Fruit fly (Drosophila melanogaster) whole organism, embryonic: Measurements from ENCODE around the gene mRpL13.

Experiments used
- Blimp-1 ChIP-seq: fragments of 200-800 bp; sonication (Bioruptor generic); optimal IDR thresholded peaks from 3 replicates; lab custom pipeline; 2018; ENCODE audit warnings: missing biosample characterization, missing genetic modification characterization, mild to moderate bottlenecking, moderate library complexity, missing genetic modification reagents
- CG10274 ChIP-seq: fragments of 200-800 bp; sonication (Bioruptor generic); optimal IDR thresholded peaks from 3 replicates; lab custom pipeline; 2017; ENCODE audit warnings: missing biosample characterization, mild to moderate bottlenecking, missing genetic modification characterization
- CG11456 ChIP-seq: fragments of 200-800 bp; sonication (Bioruptor generic); IDR thresholded peaks from 3 replicates; pipeline ENCODE4 v1.3.6; 2022; ENCODE audit warnings: missing biosample characterization, missing genetic modification characterization
- CG14710 ChIP-seq: fragments of 200-800 bp; sonication (Bioruptor generic); optimal IDR thresholded peaks from 3 replicates; lab custom pipeline; 2019; ENCODE audit warnings: missing biosample characterization, mild to moderate bottlenecking, missing genetic modification characterization, moderate library complexity
- CG15269 ChIP-seq: fragments of 200-800 bp; sonication (Bioruptor generic); optimal IDR thresholded peaks from 2 replicates; lab custom pipeline; 2018; ENCODE audit warnings: missing biosample characterization, mild to moderate bottlenecking, missing genetic modification characterization, moderate library complexity
- CG16813 ChIP-seq: fragments of 200-800 bp; sonication (Bioruptor generic); IDR thresholded peaks from 3 replicates; pipeline ENCODE4 v1.3.6; 2022; ENCODE audit warnings: missing biosample characterization, missing genetic modification characterization; ENCODE audit not compliant: partially characterized antibody
- CG16815 ChIP-seq: fragments of 200-800 bp; sonication (Bioruptor generic); optimal IDR thresholded peaks from 3 replicates; lab custom pipeline; 2017; ENCODE audit warnings: missing biosample characterization, mild to moderate bottlenecking, missing genetic modification characterization
- CG17359 ChIP-seq: fragments of 200-800 bp; sonication (Bioruptor generic); optimal IDR thresholded peaks from 3 replicates; lab custom pipeline; 2018; ENCODE audit warnings: missing biosample characterization, mild to moderate bottlenecking, missing genetic modification characterization, moderate library complexity
- CG17829 ChIP-seq: fragments of 200-800 bp; optimal IDR thresholded peaks from 2 replicates; lab custom pipeline; 2019; ENCODE audit warnings: missing biosample characterization, mild to moderate bottlenecking, missing genetic modification characterization, moderate library complexity
- CG2678 ChIP-seq: fragments of 200-800 bp; sonication (Bioruptor generic); optimal IDR thresholded peaks from 3 replicates; lab custom pipeline; 2019; ENCODE audit warnings: missing biosample characterization, mild to moderate bottlenecking, missing genetic modification characterization, moderate library complexity
- CG3281 ChIP-seq: fragments of 200-800 bp; sonication (Bioruptor generic); optimal IDR thresholded peaks from 3 replicates; lab custom pipeline; 2017; ENCODE audit warnings: missing biosample characterization, mild to moderate bottlenecking, missing genetic modification characterization
- CG5245 ChIP-seq: fragments of 200-800 bp; sonication (Bioruptor generic); optimal IDR thresholded peaks from 3 replicates; lab custom pipeline; 2016; ENCODE audit warnings: missing biosample characterization, missing genetic modification characterization
- CG6254 ChIP-seq: fragments of 200-800 bp; sonication (Bioruptor generic); optimal IDR thresholded peaks from 3 replicates; lab custom pipeline; 2017; ENCODE audit warnings: mild to moderate bottlenecking, missing biosample characterization, missing genetic modification reagents, missing genetic modification characterization
- CG6654 ChIP-seq: fragments of 200-800 bp; sonication (Bioruptor generic); optimal IDR thresholded peaks from 2 replicates; lab custom pipeline; 2017; ENCODE audit warnings: missing biosample characterization, mild to moderate bottlenecking, missing genetic modification characterization
- CG6689 ChIP-seq: fragments of 200-800 bp; sonication (Bioruptor generic); IDR thresholded peaks from 2 replicates; pipeline ENCODE4 v1.3.6; 2022; ENCODE audit warnings: missing biosample characterization, missing genetic modification characterization
- CG7786 ChIP-seq: fragments of 200-800 bp; sonication (Bioruptor generic); optimal IDR thresholded peaks from 2 replicates; lab custom pipeline; 2016; ENCODE audit warnings: missing biosample characterization, missing genetic modification characterization
- CoRest ChIP-seq: fragments of 200-800 bp; sonication (Bioruptor generic); optimal IDR thresholded peaks from 3 replicates; lab custom pipeline; 2018; ENCODE audit warnings: missing biosample characterization, mild to moderate bottlenecking, missing genetic modification characterization, moderate library complexity
- Eip74EF ChIP-seq, 2 experiments: fragments of 200-800 bp in 1 of 2; fragments of >200 bp in 1 of 2; sonication (Bioruptor generic) in 1 of 2; optimal IDR thresholded peaks; 2 replicates each; lab custom pipeline; 2017 to 2019; ENCODE audit warnings: missing biosample characterization in 2 of 2, missing genetic modification characterization in 2 of 2, mild to moderate bottlenecking in 1 of 2, moderate library complexity in 1 of 2
- H2.0 ChIP-seq: fragments of 200-800 bp; sonication (Bioruptor generic); IDR thresholded peaks from 2 replicates; pipeline ENCODE4 v1.3.6; 2022; ENCODE audit warnings: missing biosample characterization, missing genetic modification characterization
- Hey ChIP-seq: fragments of 200-800 bp; sonication (Bioruptor generic); optimal IDR thresholded peaks from 3 replicates; lab custom pipeline; 2018; ENCODE audit warnings: missing biosample characterization, mild to moderate bottlenecking, missing genetic modification characterization
- HmgD ChIP-seq: fragments of 200-800 bp; sonication (Bioruptor generic); optimal IDR thresholded peaks from 3 replicates; lab custom pipeline; 2016; ENCODE audit warnings: missing biosample characterization, missing genetic modification characterization
- Nf-YC ChIP-seq: fragments of 200-800 bp; optimal IDR thresholded peaks from 3 replicates; lab custom pipeline; 2019; ENCODE audit warnings: missing biosample characterization, mild to moderate bottlenecking, missing genetic modification characterization, moderate library complexity
- Pdp1 ChIP-seq, 2 experiments: fragments of 200-800 bp; sonication (Bioruptor generic); optimal IDR thresholded peaks; 3 replicates each; lab custom pipeline; 2016; ENCODE audit warnings: missing biosample characterization in 2 of 2, missing genetic modification characterization in 2 of 2, mild to moderate bottlenecking in 1 of 2, moderate library complexity in 1 of 2
- Poxn ChIP-seq: fragments of 200-800 bp; sonication (Bioruptor generic); IDR thresholded peaks from 2 replicates; pipeline ENCODE4 v1.3.6; 2022; ENCODE audit warnings: missing biosample characterization, missing genetic modification characterization
- Sox100B ChIP-seq: fragments of 200-800 bp; sonication (Bioruptor generic); optimal IDR thresholded peaks from 3 replicates; lab custom pipeline; 2018; ENCODE audit warnings: missing biosample characterization, mild to moderate bottlenecking, missing genetic modification characterization
- Ssrp ChIP-seq: fragments of 200-800 bp; sonication (Bioruptor generic); optimal IDR thresholded peaks from 2 replicates; lab custom pipeline; 2018; ENCODE audit warnings: missing biosample characterization, mild to moderate bottlenecking, missing genetic modification characterization, moderate library complexity
- aop ChIP-seq: fragments of 200-800 bp; sonication (Bioruptor generic); IDR thresholded peaks from 2 replicates; pipeline ENCODE4 v1.3.6; 2022; ENCODE audit warnings: missing biosample characterization, missing genetic modification characterization
- crol ChIP-seq: fragments of 200-800 bp; sonication (Bioruptor generic); IDR thresholded peaks from 2 replicates; pipeline ENCODE4 v1.3.6; 2022; ENCODE audit warnings: missing biosample characterization, missing genetic modification characterization
- dmrt99B ChIP-seq: fragments of 200-800 bp; sonication (Bioruptor generic); optimal IDR thresholded peaks from 2 replicates; lab custom pipeline; 2018; ENCODE audit warnings: missing biosample characterization, mild to moderate bottlenecking, missing genetic modification characterization, moderate library complexity
- dysf ChIP-seq: fragments of 200-800 bp; sonication (Bioruptor generic); IDR thresholded peaks from 3 replicates; pipeline ENCODE4 v1.3.6; 2022; ENCODE audit warnings: missing biosample characterization, missing genetic modification characterization
- fd64A ChIP-seq: fragments of 200-800 bp; sonication (Bioruptor generic); optimal IDR thresholded peaks from 3 replicates; lab custom pipeline; 2018; ENCODE audit warnings: missing biosample characterization, mild to moderate bottlenecking, missing genetic modification characterization
- fru ChIP-seq: fragments of >200 bp; optimal IDR thresholded peaks from 2 replicates; lab custom pipeline; 2017
- gsb-n ChIP-seq: fragments of 200-800 bp; sonication (Bioruptor generic); optimal IDR thresholded peaks from 3 replicates; lab custom pipeline; 2018; ENCODE audit warnings: missing biosample characterization, mild to moderate bottlenecking, missing genetic modification characterization
- hb ChIP-seq: fragments of 200-800 bp; sonication (Bioruptor generic); IDR thresholded peaks from 3 replicates; pipeline ENCODE4 v1.3.6; 2022; ENCODE audit warnings: missing biosample characterization, missing genetic modification characterization; ENCODE audit not compliant: partially characterized antibody
- lab ChIP-seq: fragments of 200-800 bp; sonication (Bioruptor generic); optimal IDR thresholded peaks from 3 replicates; lab custom pipeline; 2017; ENCODE audit warnings: missing biosample characterization, missing genetic modification characterization, mild to moderate bottlenecking, moderate library complexity, missing genetic modification reagents
- pan ChIP-seq, 4 experiments: fragments of >200 bp in 3 of 4; fragments of 200-800 bp in 1 of 4; sonication (Bioruptor generic) in 1 of 4; optimal IDR thresholded peaks in 3 of 4; IDR thresholded peaks in 1 of 4; 2 replicates each; pipeline versions ENCODE4 v1.3.6 to Lab custom; 2017 to 2022; ENCODE audit warnings: missing biosample characterization in 2 of 4, missing genetic modification characterization in 2 of 4, mixed read lengths in 1 of 4
- sqz ChIP-seq: fragments of 200-800 bp; sonication (Bioruptor generic); optimal IDR thresholded peaks from 3 replicates; lab custom pipeline; 2018; ENCODE audit warnings: missing biosample characterization, mild to moderate bottlenecking, missing genetic modification characterization
- tll ChIP-seq, 2 experiments: fragments of 200-800 bp in 1 of 2; fragments of >200 bp in 1 of 2; sonication (Bioruptor generic) in 1 of 2; optimal IDR thresholded peaks; 2 replicates each; lab custom pipeline; 2017 to 2019; ENCODE audit warnings: missing biosample characterization in 2 of 2, missing genetic modification characterization in 2 of 2, mild to moderate bottlenecking in 1 of 2, moderate library complexity in 1 of 2
- tup ChIP-seq: fragments of 200-800 bp; sonication (Bioruptor generic); optimal IDR thresholded peaks from 2 replicates; lab custom pipeline; 2016; ENCODE audit warnings: missing biosample characterization, mild to moderate bottlenecking, missing genetic modification characterization, moderate library complexity

Gene mRpL13

dm6 chr2L:18896818-18897578 lies 38.0 kb upstream of the mRpL13 start (continued):
- no peak for TF ChIP-seq CG10274 (GFP tag; lab: Kevin White, UChicago)
- TF ChIP-seq CG17829 = peak; percentile 25
- no peak for TF ChIP-seq HmgD (GFP tag; lab: Kevin White, UChicago)
- TF ChIP-seq CoRest = peak; percentile 39
- TF ChIP-seq Ssrp = peak; percentile 20
- no peak for TF ChIP-seq CG11456 (GFP tag; lab: Robert Waterston, UW)
- TF ChIP-seq CG17359 (tag; lab: Kevin White, UChicago) = peak; percentile 2
- TF ChIP-seq Sox100B (GFP tag; lab: Kevin White, UChicago) = peak; percentile 45
- peak; percentile 35 for TF ChIP-seq Blimp-1 (GFP tag; lab: Kevin White, UChicago)
- 0 out of 2 replicates have a peak, but pooled peaks have one; percentile 13 for TF ChIP-seq CG6689
- TF ChIP-seq hb = no peak
- peak; percentile 40 for TF ChIP-seq CG2678 (tag; lab: Kevin White, UChicago)
- TF ChIP-seq CG6254 (GFP tag; lab: Kevin White, UChicago) = no peak
- no peak for TF ChIP-seq CG16813 (GFP tag; lab: Robert Waterston, UW)
- TF ChIP-seq aop = no peak
- TF ChIP-seq dmrt99B (tag; lab: Kevin White, UChicago) = peak; percentile 42
- peak; percentile 51 for TF ChIP-seq CG14710 (tag; lab: Kevin White, UChicago)

DNA sequence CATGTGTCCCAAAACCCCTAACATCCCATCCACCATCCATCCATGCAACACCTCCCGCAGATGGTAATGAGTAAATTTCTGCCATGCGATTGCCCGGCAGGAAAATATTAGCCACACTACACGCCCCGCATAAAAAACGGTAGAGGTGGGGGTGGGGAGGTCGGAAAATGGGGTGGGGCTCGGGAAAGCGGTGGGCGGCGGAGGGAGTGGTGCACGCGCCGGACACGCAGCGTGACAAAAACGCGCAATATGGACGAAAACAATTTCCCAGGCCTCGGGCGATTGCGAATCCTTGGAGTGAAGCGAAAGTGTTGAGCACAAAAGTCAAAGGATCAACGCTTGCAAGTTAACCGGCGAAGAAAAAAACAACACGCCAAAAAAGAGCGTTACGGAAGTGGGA lies 37.3 kb upstream of the mRpL13 start:
- no peak for TF ChIP-seq CG3281 (GFP tag; lab: Kevin White, UChicago)
- TF ChIP-seq H2.0 (GFP tag; lab: Robert Waterston, UW) = no peak
- TF ChIP-seq dysf (GFP tag; lab: Robert Waterston, UW) = no peak
- no peak for TF ChIP-seq tll (GFP tag; optimal IDR thresholded peaks at IDR 0.05; lab: Kevin White, UChicago)
- TF ChIP-seq fru (lab: Kevin White, UChicago) = no peak
- no peak for TF ChIP-seq Pdp1 (GFP tag; optimal IDR thresholded peaks at IDR 0.05; lab: Kevin White, UChicago)
- no peak for TF ChIP-seq Poxn (GFP tag; lab: Robert Waterston, UW)
- no peak for TF ChIP-seq fd64A (GFP tag; lab: Kevin White, UChicago)
- TF ChIP-seq CG15269 (tag; lab: Kevin White, UChicago) = no peak
- no peak for TF ChIP-seq lab
- no peak for TF ChIP-seq CG5245 (GFP tag; lab: Kevin White, UChicago)
- TF ChIP-seq pan (optimal IDR thresholded peaks at IDR 0.05; lab: Kevin White, UChicago) = no peak
- no peak for TF ChIP-seq pan (GFP tag; optimal IDR thresholded peaks at IDR 0.05 in 1 of 2, IDR thresholded peaks at IDR 0.05 in 1 of 2)
- no peak for TF ChIP-seq CG16815 (GFP tag; lab: Kevin White, UChicago)
- TF ChIP-seq CG7786 (GFP tag; lab: Kevin White, UChicago) = no peak
- no peak for TF ChIP-seq CG11456 (GFP tag; lab: Robert Waterston, UW)
- no peak for TF ChIP-seq CG6654 (GFP tag; lab: Kevin White, UChicago)
- TF ChIP-seq Nf-YC (tag; lab: Kevin White, UChicago) = peak; percentile 67
- peak; percentile 98 for TF ChIP-seq Hey
- no peak for TF ChIP-seq Eip74EF (GFP tag; optimal IDR thresholded peaks at IDR 0.05; lab: Kevin White, UChicago)
- TF ChIP-seq crol = peak; percentile 50
- peak; percentile 14 for TF ChIP-seq gsb-n (tag; lab: Kevin White, UChicago)
- peak; percentile 16 for TF ChIP-seq sqz (GFP tag; lab: Kevin White, UChicago)
- no peak for TF ChIP-seq tup (GFP tag; lab: Kevin White, UChicago)
- TF ChIP-seq, all 482 proteins: peak for 5
